Worm (Caenorhabditis elegans) whole organism, midembryonic: Measurements from ENCODE around the gene srw-85.

Source experiments
- T22C8.4 ChIP-seq: fragments of 200-800 bp; sonication (Bioruptor generic); IDR thresholded peaks from 2 replicates; pipeline ENCODE4 v1.3.6; 2022; ENCODE audit warnings: missing genetic modification characterization, missing compliant biosample characterization
- cog-1 ChIP-seq: sonication (generic microtip); optimal IDR thresholded peaks from 2 replicates; lab custom pipeline; 2016; ENCODE audit warnings: missing genetic modification characterization, missing compliant biosample characterization
- flt-1 ChIP-seq: fragments of 200-800 bp; sonication (Bioruptor generic); IDR thresholded peaks from 2 replicates; pipeline ENCODE4 v1.3.6; 2022; ENCODE audit warnings: missing genetic modification characterization, missing compliant biosample characterization
- ref-1 ChIP-seq: fragments of 200-800 bp; sonication (Bioruptor generic); conservative IDR thresholded peaks from 2 replicates; pipeline ENCODE4 v1.3.6; 2022; ENCODE audit warnings: missing genetic modification reagents, missing genetic modification characterization, missing compliant biosample characterization
- tab-1 ChIP-seq: fragments of 200-800 bp; sonication (Bioruptor generic); IDR thresholded peaks from 2 replicates; pipeline ENCODE4 v1.3.6; 2022; ENCODE audit warnings: missing genetic modification characterization, missing compliant biosample characterization
- ztf-23 ChIP-seq: fragments of 200-800 bp; sonication (Bioruptor generic); IDR thresholded peaks from 2 replicates; pipeline ENCODE4 v1.3.6; 2022; ENCODE audit warnings: missing genetic modification reagents, missing genetic modification characterization, missing compliant biosample characterization
- ztf-29 ChIP-seq: fragments of 200-800 bp; sonication (Bioruptor generic); IDR thresholded peaks from 2 replicates; pipeline ENCODE4 v1.3.6; 2022; ENCODE audit warnings: missing genetic modification reagents, missing genetic modification characterization, missing compliant biosample characterization

DNA sequence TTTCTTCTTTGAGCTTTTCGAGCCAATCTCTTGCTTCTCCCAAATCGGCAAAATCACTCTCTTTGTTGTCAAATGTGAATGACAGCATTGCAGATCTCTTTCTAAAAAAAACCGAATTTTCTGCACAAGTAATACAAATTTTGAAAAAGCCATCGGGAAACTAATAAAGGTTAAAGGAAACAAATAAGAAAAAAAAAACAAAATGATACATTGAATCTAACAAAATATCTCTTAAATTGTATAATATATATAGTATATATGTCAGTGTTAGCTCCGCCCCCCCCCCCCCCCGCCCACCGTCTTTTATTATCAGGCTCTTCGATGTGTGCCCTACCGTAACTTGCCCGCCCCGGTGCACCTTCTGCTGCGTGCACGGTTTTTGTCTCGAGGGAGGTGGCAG is 2.0 kb upstream of the srw-85 start, which contains the start of gene C25F9.11:
- TF ChIP-seq ztf-29 (GFP tag; lab: Robert Waterston, UW): no peak
- TF ChIP-seq ref-1 (GFP tag; lab: Robert Waterston, UW): no peak
- no peak for TF ChIP-seq ztf-23 (GFP tag; lab: Robert Waterston, UW)
- no peak for TF ChIP-seq flt-1
- no peak for TF ChIP-seq tab-1
- TF ChIP-seq T22C8.4: no peak
- no peak for TF ChIP-seq cog-1
